Fruit fly (Drosophila melanogaster) whole organism, pupa: ENCODE data around the gene CG12708.

Experiments
- CG17806 ChIP-seq: fragments of 200-800 bp; sonication (Bioruptor generic); optimal IDR thresholded peaks from 2 replicates; lab custom pipeline; 2018; ENCODE audit warnings: missing biosample characterization, mild to moderate bottlenecking, missing genetic modification characterization, moderate library complexity
- CG8159 ChIP-seq: fragments of 200-800 bp; sonication (Bioruptor generic); optimal IDR thresholded peaks from 3 replicates; lab custom pipeline; 2018; ENCODE audit warnings: missing biosample characterization, mild to moderate bottlenecking, missing genetic modification characterization, moderate library complexity

DNA sequence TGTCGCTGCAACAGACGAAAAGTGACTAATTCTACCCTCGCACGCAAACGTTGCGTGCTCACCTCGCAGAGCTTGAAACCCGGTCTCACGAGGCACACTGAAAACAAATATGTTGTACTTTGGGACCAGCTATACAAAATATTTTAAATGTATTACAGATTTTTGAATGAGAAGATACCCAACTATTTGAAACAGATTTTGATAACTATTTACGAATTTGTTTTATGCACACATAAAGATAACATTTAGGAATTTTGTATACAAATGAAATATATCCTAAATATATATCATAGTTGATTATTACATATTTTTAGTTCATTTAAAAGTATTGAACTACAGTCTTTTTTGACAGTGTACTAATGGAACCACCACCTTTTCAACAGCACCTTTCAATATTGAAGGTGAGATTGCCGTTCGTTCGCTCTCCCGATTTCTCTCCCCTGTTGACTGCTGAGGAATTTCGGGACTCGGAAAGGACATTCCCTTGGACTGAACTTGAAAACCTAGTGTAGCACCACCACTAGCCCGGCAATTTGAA is 4.2 kb upstream of the CG12708 start, which contains the start of gene CG15646:
- TF ChIP-seq CG17806 (peak; percentile 83), CG8159 (peak; percentile 87)
